Worm (Caenorhabditis elegans) whole organism, L2 larva: Measurements from ENCODE around the gene nuc-1.
A peak's percentile ranks its signal among the peaks of the same experiment; 100 is the strongest.

Experiments used
- C34F6.9 ChIP-seq: fragments of 150-350 bp; optimal IDR thresholded peaks from 2 replicates; lab custom pipeline; 2014; ENCODE audit warnings: missing biosample characterization, missing genetic modification characterization
- F13H6.1 ChIP-seq: sonication (generic microtip); optimal IDR thresholded peaks from 2 replicates; lab custom pipeline; 2016; ENCODE audit warnings: missing genetic modification characterization, missing compliant biosample characterization
- R02D3.7 ChIP-seq: fragments of 150-350 bp; optimal IDR thresholded peaks from 2 replicates; lab custom pipeline; 2014; ENCODE audit warnings: missing biosample characterization, missing genetic modification characterization
- Y55F3AM.14 ChIP-seq: fragments of 200-800 bp; sonication (Bioruptor generic); optimal IDR thresholded peaks from 2 replicates; lab custom pipeline; 2018; ENCODE audit warnings: mild to moderate bottlenecking, missing genetic modification characterization, missing compliant biosample characterization
- alr-1 ChIP-seq: fragments of 150-350 bp; optimal IDR thresholded peaks from 2 replicates; lab custom pipeline; 2014; ENCODE audit warnings: missing biosample characterization, missing genetic modification characterization
- aly-2 ChIP-seq: fragments of 150-350 bp; optimal IDR thresholded peaks from 2 replicates; lab custom pipeline; 2014; ENCODE audit warnings: missing biosample characterization, missing genetic modification characterization
- blmp-1 ChIP-seq: sonication (generic microtip); optimal IDR thresholded peaks from 2 replicates; lab custom pipeline; 2017; ENCODE audit warnings: missing genetic modification characterization, mild to moderate bottlenecking, missing compliant biosample characterization, antibody characterized with exemption, moderate library complexity; ENCODE audit not compliant: insufficient read depth
- ceh-16 ChIP-seq: fragments of 150-350 bp; optimal IDR thresholded peaks from 2 replicates; lab custom pipeline; 2014; ENCODE audit warnings: missing biosample characterization, missing genetic modification characterization
- ceh-82 ChIP-seq: fragments of 150-350 bp; optimal IDR thresholded peaks from 2 replicates; lab custom pipeline; 2014; ENCODE audit warnings: missing biosample characterization, missing genetic modification characterization
- crh-2 ChIP-seq: sonication (generic microtip); optimal IDR thresholded peaks from 2 replicates; lab custom pipeline; 2017; ENCODE audit warnings: missing biosample characterization, missing genetic modification characterization
- egl-27 ChIP-seq: sonication (generic microtip); optimal IDR thresholded peaks from 3 replicates; lab custom pipeline; 2017; ENCODE audit warnings: missing biosample characterization, missing genetic modification reagents, missing genetic modification characterization
- elt-3 ChIP-seq: sonication (generic microtip); optimal IDR thresholded peaks from 2 replicates; lab custom pipeline; 2017; ENCODE audit warnings: missing biosample characterization, missing genetic modification characterization
- fos-1 ChIP-seq: fragments of 150-350 bp; optimal IDR thresholded peaks from 2 replicates; lab custom pipeline; 2014; ENCODE audit warnings: missing biosample characterization, missing genetic modification characterization
- gmeb-1 ChIP-seq: fragments of 150-350 bp; optimal IDR thresholded peaks from 2 replicates; lab custom pipeline; 2014; ENCODE audit warnings: missing biosample characterization, missing genetic modification characterization
- lin-11 ChIP-seq: fragments of 150-350 bp; sonication (generic microtip); optimal IDR thresholded peaks from 2 replicates; lab custom pipeline; 2014; ENCODE audit warnings: missing biosample characterization, missing genetic modification characterization, inconsistent platforms, mixed read lengths
- lin-13 ChIP-seq: fragments of 150-350 bp; optimal IDR thresholded peaks from 2 replicates; lab custom pipeline; 2014; ENCODE audit warnings: missing biosample characterization, missing genetic modification reagents, missing genetic modification characterization
- lsy-2 ChIP-seq, 2 experiments: fragments of 150-350 bp in 1 of 2; sonication (generic microtip) in 1 of 2; optimal IDR thresholded peaks; 2 replicates each; lab custom pipeline; 2014 to 2017; ENCODE audit warnings: missing biosample characterization in 2 of 2, missing genetic modification characterization in 2 of 2
- mab-5 ChIP-seq: fragments of 150-350 bp; optimal IDR thresholded peaks from 2 replicates; lab custom pipeline; 2014; ENCODE audit warnings: missing biosample characterization, missing genetic modification characterization
- mbf-1 ChIP-seq: sonication (generic microtip); optimal IDR thresholded peaks from 2 replicates; lab custom pipeline; 2017; ENCODE audit warnings: missing biosample characterization, missing genetic modification characterization
- mdl-1 ChIP-seq, 2 experiments: fragments of 150-350 bp in 1 of 2; sonication (generic microtip) in 1 of 2; optimal IDR thresholded peaks; 2 replicates each; lab custom pipeline; 2017; ENCODE audit warnings: missing biosample characterization in 2 of 2, missing genetic modification characterization in 2 of 2
- nhr-11 ChIP-seq: fragments of 150-350 bp; optimal IDR thresholded peaks from 2 replicates; lab custom pipeline; 2014; ENCODE audit warnings: missing biosample characterization, missing genetic modification characterization
- nhr-129 ChIP-seq: fragments of 150-350 bp; optimal IDR thresholded peaks from 2 replicates; lab custom pipeline; 2014; ENCODE audit warnings: missing biosample characterization, missing genetic modification characterization
- nhr-21 ChIP-seq: fragments of 150-350 bp; optimal IDR thresholded peaks from 2 replicates; lab custom pipeline; 2014; ENCODE audit warnings: missing biosample characterization, missing genetic modification characterization
- nhr-23 ChIP-seq: fragments of 150-350 bp; optimal IDR thresholded peaks from 2 replicates; lab custom pipeline; 2014; ENCODE audit warnings: missing biosample characterization, missing genetic modification reagents, missing genetic modification characterization
- nhr-25 ChIP-seq: fragments of 150-350 bp; sonication (generic microtip); optimal IDR thresholded peaks from 3 replicates; lab custom pipeline; 2014; ENCODE audit warnings: missing biosample characterization, missing genetic modification characterization
- nhr-77 ChIP-seq: fragments of 150-350 bp; optimal IDR thresholded peaks from 2 replicates; lab custom pipeline; 2014; ENCODE audit warnings: missing biosample characterization, missing genetic modification characterization
- sma-3 ChIP-seq: sonication (generic microtip); optimal IDR thresholded peaks from 2 replicates; lab custom pipeline; 2016; ENCODE audit warnings: missing genetic modification reagents, missing genetic modification characterization, missing compliant biosample characterization
- sma-9 ChIP-seq, 2 experiments: fragments of 150-350 bp in 1 of 2; sonication (generic microtip) in 1 of 2; optimal IDR thresholded peaks; 2 replicates each; lab custom pipeline; 2014 to 2016; ENCODE audit warnings: missing genetic modification characterization in 2 of 2, mild to moderate bottlenecking in 1 of 2, missing biosample characterization in 1 of 2, missing compliant biosample characterization in 1 of 2, missing genetic modification reagents in 1 of 2, moderate library complexity in 1 of 2
- unc-62 ChIP-seq: fragments of 150-350 bp; optimal IDR thresholded peaks from 2 replicates; lab custom pipeline; 2014; ENCODE audit warnings: missing biosample characterization, missing genetic modification reagents, missing genetic modification characterization
- zag-1 ChIP-seq: fragments of 150-350 bp; optimal IDR thresholded peaks from 2 replicates; lab custom pipeline; 2014; ENCODE audit warnings: missing biosample characterization, missing genetic modification characterization
- ztf-4 ChIP-seq: fragments of 150-350 bp; optimal IDR thresholded peaks from 2 replicates; lab custom pipeline; 2014; ENCODE audit warnings: missing biosample characterization, missing genetic modification characterization

nuc-1 gene

DNA sequence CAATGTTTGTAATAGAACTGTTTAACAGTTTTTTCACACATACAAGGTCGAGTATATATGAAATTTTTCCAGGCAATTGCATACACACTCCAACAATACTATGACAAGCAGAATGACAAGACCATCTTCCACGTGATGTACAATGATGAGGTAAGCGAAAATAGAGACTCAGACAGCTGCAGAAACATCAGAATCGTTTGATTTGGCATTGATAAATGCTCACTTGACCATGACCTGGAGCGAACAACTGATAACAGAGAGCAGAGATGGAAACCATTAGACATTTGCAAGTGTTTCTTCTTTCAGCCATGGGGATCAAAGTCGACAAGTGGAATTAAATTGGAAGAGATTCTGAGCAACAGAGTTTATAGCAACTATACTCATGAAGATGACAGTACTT is 759 bp downstream of the nuc-1 start:
- TF ChIP-seq mab-5 (tag; lab: Kevin White, UChicago), result no peak
- peak; percentile 49 for TF ChIP-seq sma-3 (GFP tag; lab: Kevin White, UChicago)
- no peak for TF ChIP-seq lin-13 (GFP tag; lab: Kevin White, UChicago)
- TF ChIP-seq mdl-1 (tag; optimal IDR thresholded peaks at IDR 0.05; lab: Kevin White, UChicago), result peak in 1 of 2 experiments; percentile 44
- no peak for TF ChIP-seq ztf-4
- no peak for TF ChIP-seq ceh-16 (tag; lab: Kevin White, UChicago)
- TF ChIP-seq fos-1 (tag; lab: Kevin White, UChicago), result peak; percentile 94
- TF ChIP-seq blmp-1 (tag; lab: Kevin White, UChicago), result no peak
- TF ChIP-seq zag-1 (tag; lab: Kevin White, UChicago), result no peak
- peak; percentile 90 for TF ChIP-seq sma-9 (GFP tag; optimal IDR thresholded peaks at IDR 0.05; lab: Kevin White, UChicago)
- TF ChIP-seq sma-9 (tag; optimal IDR thresholded peaks at IDR 0.05; lab: Kevin White, UChicago), result no peak
- peak; percentile 79 for TF ChIP-seq crh-2 (tag; lab: Kevin White, UChicago)
- TF ChIP-seq lin-11, result no peak
- TF ChIP-seq aly-2 (tag; lab: Kevin White, UChicago), result no peak
- TF ChIP-seq elt-3, result no peak
- TF ChIP-seq nhr-77 (tag; lab: Kevin White, UChicago), result no peak
- peak; percentile 51 for TF ChIP-seq nhr-129 (tag; lab: Kevin White, UChicago)
- TF ChIP-seq F13H6.1 (tag; lab: Kevin White, UChicago), result peak; percentile 61
- no peak for TF ChIP-seq nhr-25 (tag; lab: Kevin White, UChicago)
- TF ChIP-seq egl-27 (tag; lab: Kevin White, UChicago), result no peak
- no peak for TF ChIP-seq R02D3.7 (tag; lab: Kevin White, UChicago)
- peak; percentile 18 for TF ChIP-seq gmeb-1 (tag; lab: Kevin White, UChicago)

DNA sequence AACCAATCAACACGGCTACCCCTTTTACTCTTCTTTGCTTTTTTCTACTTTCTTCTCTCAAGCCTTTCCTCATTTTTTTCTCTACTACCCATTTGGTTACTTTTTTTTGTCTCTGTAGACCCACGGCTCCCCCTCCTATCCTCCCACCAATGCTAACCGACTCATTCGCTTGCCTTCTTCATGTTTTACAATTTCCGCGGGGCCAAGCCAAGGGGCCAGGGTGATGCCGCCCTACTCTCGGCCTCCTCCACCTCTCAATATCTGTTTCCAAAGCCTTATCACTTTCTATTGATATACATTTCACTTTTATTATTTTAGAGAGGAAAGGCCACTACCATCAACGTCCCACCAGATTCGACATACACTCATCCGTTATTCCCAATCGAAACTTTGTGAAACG is 3.6 kb downstream of the nuc-1 start, which contains the start of gene F49E2.5:
Gene F49E2.5, plus strand, starts transcription at position 301 of the 400 bp plus-strand sequence.
- TF ChIP-seq F13H6.1 (tag; lab: Kevin White, UChicago) (peak; percentile 5), C34F6.9 (tag; lab: Kevin White, UChicago) (no peak), mab-5 (tag; lab: Kevin White, UChicago) (no peak), aly-2 (tag; lab: Kevin White, UChicago) (no peak), nhr-129 (tag; lab: Kevin White, UChicago) (no peak), nhr-23 (tag; lab: Kevin White, UChicago) (no peak)

DNA sequence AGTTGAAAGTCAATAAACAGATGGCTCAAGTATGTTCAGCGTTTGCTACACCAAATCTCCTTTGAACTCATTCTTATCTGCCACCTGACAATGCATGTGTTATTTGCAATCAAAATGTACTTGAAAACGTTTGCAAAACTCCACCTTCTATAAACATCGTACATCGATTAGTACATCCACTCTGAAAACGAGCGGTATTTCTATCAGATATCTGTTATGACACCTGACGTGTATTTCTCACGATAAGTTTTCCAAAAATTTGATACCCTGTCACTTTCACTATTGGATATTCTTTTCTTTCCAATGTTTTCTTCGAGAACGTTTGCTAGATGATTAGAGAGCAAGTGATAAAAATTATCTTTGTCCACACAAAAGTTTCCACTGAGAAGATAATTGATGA is 4.7 kb downstream of the nuc-1 start:
- TF ChIP-seq nhr-21 (tag; lab: Kevin White, UChicago), result no peak
- no peak for TF ChIP-seq nhr-23 (tag; lab: Kevin White, UChicago)
- TF ChIP-seq sma-9 (GFP tag; optimal IDR thresholded peaks at IDR 0.05; lab: Kevin White, UChicago), result peak; percentile 25
- no peak for TF ChIP-seq sma-9 (tag; optimal IDR thresholded peaks at IDR 0.05; lab: Kevin White, UChicago)
- TF ChIP-seq alr-1 (tag; lab: Kevin White, UChicago), result no peak
- no peak for TF ChIP-seq R02D3.7 (tag; lab: Kevin White, UChicago)
- no peak for TF ChIP-seq mdl-1 (tag; optimal IDR thresholded peaks at IDR 0.05; lab: Kevin White, UChicago)
- TF ChIP-seq ceh-82 (tag; lab: Kevin White, UChicago), result no peak
- TF ChIP-seq F13H6.1 (tag; lab: Kevin White, UChicago), result peak; percentile 60
- TF ChIP-seq nhr-129 (tag; lab: Kevin White, UChicago), result peak; percentile 74
- no peak for TF ChIP-seq mab-5 (tag; lab: Kevin White, UChicago)
- TF ChIP-seq C34F6.9 (tag; lab: Kevin White, UChicago), result peak; percentile 60
- TF ChIP-seq lsy-2 (tag; optimal IDR thresholded peaks at IDR 0.05; lab: Kevin White, UChicago), result peak in 1 of 2 experiments; percentile 23
- TF ChIP-seq blmp-1 (tag; lab: Kevin White, UChicago), result peak; percentile 61
- no peak for TF ChIP-seq mbf-1 (tag; lab: Kevin White, UChicago)
- TF ChIP-seq crh-2 (tag; lab: Kevin White, UChicago), result peak; percentile 58
- no peak for TF ChIP-seq lin-11

DNA sequence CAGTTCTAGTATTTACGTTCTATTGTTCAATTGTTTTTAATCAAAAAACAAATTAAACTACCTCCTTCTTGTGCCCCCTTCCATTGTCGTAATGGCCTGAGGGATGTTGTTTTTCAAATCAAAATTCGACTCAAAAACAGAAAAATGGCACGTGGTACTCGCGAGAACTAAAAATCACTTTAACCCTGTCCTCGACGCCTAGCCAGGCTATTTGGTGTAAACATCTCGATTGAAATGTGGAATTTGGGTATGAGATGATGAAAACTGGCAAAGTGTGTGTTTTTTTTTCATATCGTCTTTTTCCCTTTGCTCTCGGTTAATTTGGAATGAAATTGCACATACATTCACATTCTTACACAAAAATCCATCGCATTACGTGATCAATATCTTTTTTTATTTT is 6.9 kb downstream of the nuc-1 start:
- no peak for TF ChIP-seq F13H6.1 (tag; lab: Kevin White, UChicago)
- TF ChIP-seq nhr-129 (tag; lab: Kevin White, UChicago), result peak; percentile 62
- no peak for TF ChIP-seq nhr-25 (tag; lab: Kevin White, UChicago)
- no peak for TF ChIP-seq blmp-1 (tag; lab: Kevin White, UChicago)
- TF ChIP-seq nhr-21 (tag; lab: Kevin White, UChicago), result no peak

DNA sequence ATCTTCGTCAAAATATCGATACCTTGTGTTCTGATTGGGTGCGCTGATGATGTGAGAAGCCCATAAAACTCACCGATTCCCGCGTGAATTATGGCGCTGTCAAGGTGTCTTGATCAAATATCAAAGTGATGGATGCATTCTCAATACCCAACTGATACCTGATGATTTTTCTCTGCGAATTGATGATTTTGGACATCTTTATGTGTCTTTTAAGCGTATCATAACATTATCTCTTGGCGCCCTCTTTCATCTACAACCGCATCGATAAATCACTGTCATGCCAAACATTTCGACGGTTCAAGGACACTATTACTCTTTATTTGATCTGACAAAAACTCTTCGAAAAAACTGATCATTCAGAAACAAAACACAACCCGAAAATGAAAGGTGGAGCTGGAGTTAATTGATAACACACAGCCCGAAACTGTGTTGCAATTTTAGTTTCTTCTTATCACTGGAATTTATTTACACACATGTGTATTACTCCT is 7.6 kb downstream of the nuc-1 start:
- no peak for TF ChIP-seq gmeb-1 (tag; lab: Kevin White, UChicago)
- peak; percentile 62 for TF ChIP-seq unc-62 (GFP tag; lab: Kevin White, UChicago)
- peak; percentile 83 for TF ChIP-seq sma-3 (GFP tag; lab: Kevin White, UChicago)
- TF ChIP-seq egl-27 (tag; lab: Kevin White, UChicago), result peak; percentile 77
- peak; percentile 60 for TF ChIP-seq sma-9 (GFP tag; optimal IDR thresholded peaks at IDR 0.05; lab: Kevin White, UChicago)
- TF ChIP-seq sma-9 (tag; optimal IDR thresholded peaks at IDR 0.05; lab: Kevin White, UChicago), result no peak
- TF ChIP-seq ceh-16 (tag; lab: Kevin White, UChicago), result peak; percentile 83
- peak in 1 of 2 experiments; percentile 24 for TF ChIP-seq lsy-2 (tag; optimal IDR thresholded peaks at IDR 0.05; lab: Kevin White, UChicago)
- peak; percentile 15 for TF ChIP-seq nhr-129 (tag; lab: Kevin White, UChicago)
- peak; percentile 68 for TF ChIP-seq fos-1 (tag; lab: Kevin White, UChicago)
- TF ChIP-seq F13H6.1 (tag; lab: Kevin White, UChicago), result peak; percentile 13
- peak; percentile 83 for TF ChIP-seq nhr-25 (tag; lab: Kevin White, UChicago)
- TF ChIP-seq C34F6.9 (tag; lab: Kevin White, UChicago), result no peak
- TF ChIP-seq Y55F3AM.14 (GFP tag; lab: Kevin White, UChicago), result no peak
- TF ChIP-seq crh-2 (tag; lab: Kevin White, UChicago), result peak; percentile 18
- TF ChIP-seq nhr-11 (tag; lab: Kevin White, UChicago), result no peak
- TF ChIP-seq blmp-1 (tag; lab: Kevin White, UChicago), result peak; percentile 80
- peak; percentile 89 for TF ChIP-seq nhr-21 (tag; lab: Kevin White, UChicago)
- TF ChIP-seq mbf-1 (tag; lab: Kevin White, UChicago), result no peak
- peak; percentile 85 for TF ChIP-seq mab-5 (tag; lab: Kevin White, UChicago)
